Worm (Caenorhabditis elegans): Measurements from ENCODE around the gene mbr-1.

- TF ChIP-seq elt-3 (tag; optimal IDR thresholded peaks at IDR 0.05) (no peak), mls-2 (tag; optimal IDR thresholded peaks at IDR 0.05) (no peak), unc-39 (tag; optimal IDR thresholded peaks at IDR 0.05) (no peak), sptf-1 (tag; optimal IDR thresholded peaks at IDR 0.05) (no peak), blmp-1 (tag; optimal IDR thresholded peaks at IDR 0.05) (no peak), unc-120 (tag; optimal IDR thresholded peaks at IDR 0.05; ENCODE audit: poor library complexity, severe bottlenecking) (no peak), drap-1 (GFP tag; optimal IDR thresholded peaks at IDR 0.05) (no peak), nhr-12 (tag; optimal IDR thresholded peaks at IDR 0.05) (no peak), elt-1 (tag; optimal IDR thresholded peaks at IDR 0.05; ENCODE audit: borderline replicate concordance, insufficient read depth) (no peak), cnd-1 (tag; optimal IDR thresholded peaks at IDR 0.05) (no peak), unc-62 (GFP tag; optimal IDR thresholded peaks at IDR 0.05) (no peak)
These were observed 29.8 kb downstream of the mbr-1 start for ce11 chrX:10692057-10692456.
